Worm (Caenorhabditis elegans): ENCODE measurements around the gene ccf-1.

The ccf-1 gene

ce11 chrIII:11949276-11949879 lies 29.3 kb upstream of the ccf-1 start:
- TF ChIP-seq pha-4 (tag; optimal IDR thresholded peaks at IDR 0.05) (peak; percentile 37), elt-2 (tag; optimal IDR thresholded peaks at IDR 0.05) (peak; percentile 40), ZK546.5 (tag; optimal IDR thresholded peaks at IDR 0.05) (no peak), jun-1 (tag; optimal IDR thresholded peaks at IDR 0.05) (no peak), pqm-1 (tag; optimal IDR thresholded peaks at IDR 0.05) (peak; percentile 40)

ce11 chrIII:11948437-11948836 lies 28.4 kb upstream of the ccf-1 start:
- peak; percentile 13 for TF ChIP-seq pqm-1 (tag; optimal IDR thresholded peaks at IDR 0.05)
- TF ChIP-seq ceh-9 (tag; optimal IDR thresholded peaks at IDR 0.05): no peak
- TF ChIP-seq ama-1 (optimal IDR thresholded peaks at IDR 0.05): no peak
- TF ChIP-seq elt-3 (tag; optimal IDR thresholded peaks at IDR 0.05): no peak
- peak; percentile 4 for TF ChIP-seq pha-4 (tag; optimal IDR thresholded peaks at IDR 0.05)
- no peak for TF ChIP-seq tbx-2 (tag; optimal IDR thresholded peaks at IDR 0.05)
- TF ChIP-seq nhr-28 (tag; optimal IDR thresholded peaks at IDR 0.05): no peak
- TF ChIP-seq ztf-4 (tag; optimal IDR thresholded peaks at IDR 0.05): no peak

ce11 chrIII:11947527-11947926 lies 27.5 kb upstream of the ccf-1 start:
- TF ChIP-seq eor-1 (tag; optimal IDR thresholded peaks at IDR 0.05) (no peak), elt-2 (tag; optimal IDR thresholded peaks at IDR 0.05) (peak; percentile 51), nfya-1 (tag; optimal IDR thresholded peaks at IDR 0.05; ENCODE audit: insufficient read depth) (peak; percentile 21), nhr-77 (tag; optimal IDR thresholded peaks at IDR 0.05) (no peak), hmg-11 (tag; optimal IDR thresholded peaks at IDR 0.05) (peak; percentile 27), pha-4 (tag; optimal IDR thresholded peaks at IDR 0.05) (peak; percentile 94), pqm-1 (tag; optimal IDR thresholded peaks at IDR 0.05) (peak; percentile 76)

ce11 chrIII:11946973-11947372 lies 26.9 kb upstream of the ccf-1 start, which contains the start of gene Y56A3A.7:
TSS of gene Y56A3A.7 (minus strand) at chrIII:11947019.
- no peak for TF ChIP-seq mdl-1 (tag; optimal IDR thresholded peaks at IDR 0.05)
- TF ChIP-seq nfya-1 (tag; optimal IDR thresholded peaks at IDR 0.05; ENCODE audit: insufficient read depth): peak; percentile 71
- TF ChIP-seq sea-2 (GFP tag; optimal IDR thresholded peaks at IDR 0.05): no peak
- TF ChIP-seq daf-12 (tag; optimal IDR thresholded peaks at IDR 0.05): no peak
- no peak for TF ChIP-seq fos-1 (tag; optimal IDR thresholded peaks at IDR 0.05)

ce11 chrIII:11946062-11946749 lies 26.2 kb upstream of the ccf-1 start:
- TF ChIP-seq lin-39 (tag; optimal IDR thresholded peaks at IDR 0.05): peak; percentile 63
- TF ChIP-seq nhr-67 (tag; optimal IDR thresholded peaks at IDR 0.05): no peak
- TF ChIP-seq ZK546.5 (tag; optimal IDR thresholded peaks at IDR 0.05): no peak
- TF ChIP-seq fos-1 (tag; optimal IDR thresholded peaks at IDR 0.05): no peak
- TF ChIP-seq elt-3 (tag; optimal IDR thresholded peaks at IDR 0.05): no peak
- no peak for TF ChIP-seq fkh-2 (tag; optimal IDR thresholded peaks at IDR 0.05)
- peak; percentile 40 for TF ChIP-seq R02D3.7 (tag; optimal IDR thresholded peaks at IDR 0.05)
- peak; percentile 63 for TF ChIP-seq tbx-2 (tag; optimal IDR thresholded peaks at IDR 0.05)
- TF ChIP-seq ama-1 (optimal IDR thresholded peaks at IDR 0.05): peak; percentile 6
- no peak for TF ChIP-seq mdl-1 (tag; optimal IDR thresholded peaks at IDR 0.05)
- no peak for TF ChIP-seq mml-1 (tag; optimal IDR thresholded peaks at IDR 0.05)
- no peak for TF ChIP-seq nhr-77 (tag; optimal IDR thresholded peaks at IDR 0.05)
- TF ChIP-seq elt-2 (tag; optimal IDR thresholded peaks at IDR 0.05): no peak
- TF ChIP-seq ztf-11 (tag; optimal IDR thresholded peaks at IDR 0.05): no peak
- TF ChIP-seq ztf-4 (tag; optimal IDR thresholded peaks at IDR 0.05): no peak
- peak; percentile 17 for TF ChIP-seq ceh-82 (tag; optimal IDR thresholded peaks at IDR 0.05)
- TF ChIP-seq elt-1 (tag; optimal IDR thresholded peaks at IDR 0.05): no peak
- TF ChIP-seq egl-5 (tag; optimal IDR thresholded peaks at IDR 0.05): no peak
- no peak for TF ChIP-seq egl-27 (tag; optimal IDR thresholded peaks at IDR 0.05)
- peak; percentile 95 for TF ChIP-seq nfya-1 (tag; optimal IDR thresholded peaks at IDR 0.05; ENCODE audit: insufficient read depth)
- no peak for TF ChIP-seq ceh-16 (tag; optimal IDR thresholded peaks at IDR 0.05)
- no peak for TF ChIP-seq nhr-12 (tag; optimal IDR thresholded peaks at IDR 0.05)
- TF ChIP-seq unc-39 (tag; optimal IDR thresholded peaks at IDR 0.05): no peak
- peak; percentile 77 for TF ChIP-seq snpc-4 (tag; optimal IDR thresholded peaks at IDR 0.05)
- TF ChIP-seq unc-62 (GFP tag; optimal IDR thresholded peaks at IDR 0.05): no peak
- no peak for TF ChIP-seq ceh-28 (tag; optimal IDR thresholded peaks at IDR 0.05)
- peak; percentile 65 for TF ChIP-seq hmg-11 (tag; optimal IDR thresholded peaks at IDR 0.05)
- peak; percentile 88 for TF ChIP-seq lsy-12 (tag; optimal IDR thresholded peaks at IDR 0.05)
- no peak for TF ChIP-seq jun-1 (tag; optimal IDR thresholded peaks at IDR 0.05)
- TF ChIP-seq nhr-11 (tag; optimal IDR thresholded peaks at IDR 0.05): no peak
- peak; percentile 46 for TF ChIP-seq nhr-25 (tag; optimal IDR thresholded peaks at IDR 0.05)
- no peak for TF ChIP-seq nhr-76 (tag; optimal IDR thresholded peaks at IDR 0.05)
- TF ChIP-seq lin-15B (tag; optimal IDR thresholded peaks at IDR 0.05): peak; percentile 90
- no peak for TF ChIP-seq pqm-1 (tag; optimal IDR thresholded peaks at IDR 0.05)
- no peak for TF ChIP-seq aly-2 (tag; optimal IDR thresholded peaks at IDR 0.05)
- peak; percentile 86 for TF ChIP-seq nhr-23 (tag; optimal IDR thresholded peaks at IDR 0.05)
- no peak for TF ChIP-seq sea-2 (GFP tag; optimal IDR thresholded peaks at IDR 0.05)

Measured in whole organism, L3 larva.